Worm (Caenorhabditis elegans): ENCODE data around the gene B0454.6.

- TF ChIP-seq nhr-11 (tag; optimal IDR thresholded peaks at IDR 0.05) (no peak), gmeb-1 (tag; optimal IDR thresholded peaks at IDR 0.05) (no peak), nhr-77 (tag; optimal IDR thresholded peaks at IDR 0.05) (no peak), elt-3 (tag; optimal IDR thresholded peaks at IDR 0.05) (no peak), lin-39 (tag; optimal IDR thresholded peaks at IDR 0.05) (no peak), lin-13 (GFP tag; optimal IDR thresholded peaks at IDR 0.05) (no peak), lin-11 (tag; optimal IDR thresholded peaks at IDR 0.05) (no peak), ztf-4 (tag; optimal IDR thresholded peaks at IDR 0.05) (no peak), ama-1 (optimal IDR thresholded peaks at IDR 0.05) (no peak), crh-2 (tag; optimal IDR thresholded peaks at IDR 0.05) (no peak), ztf-11 (tag; optimal IDR thresholded peaks at IDR 0.05) (no peak), egl-27 (tag; optimal IDR thresholded peaks at IDR 0.05) (no peak), unc-62 (GFP tag; optimal IDR thresholded peaks at IDR 0.05) (no peak)
Observed at ce11 chrII:3056266-3056872, 23.8 kb downstream of the B0454.6 start, which contains the start of gene lin-8.
